Fruit fly (Drosophila melanogaster) whole organism: Measurements from ENCODE around the gene Mcr.

Experiments
- Dll ChIP-seq: fragments of >200 bp; optimal IDR thresholded peaks from 2 replicates; lab custom pipeline; 2017
- pan ChIP-seq: fragments of >200 bp; optimal IDR thresholded peaks from 2 replicates; lab custom pipeline; 2017
- psq ChIP-seq: fragments of >200 bp; optimal IDR thresholded peaks from 2 replicates; lab custom pipeline; 2017

- TF ChIP-seq Dll (lab: Kevin White, UChicago) (no peak), pan (lab: Kevin White, UChicago) (no peak), psq (no peak)
Measured at dm6 chr2L:8110549-8111438, 28.0 kb upstream of the Mcr start.
